Worm (Caenorhabditis elegans) whole organism, L1 larva: Measurements from ENCODE around the gene spp-31.

Experiments
- C04F5.9 ChIP-seq: sonication (generic microtip); optimal IDR thresholded peaks from 2 replicates; lab custom pipeline; 2016; ENCODE audit warnings: missing genetic modification characterization, missing compliant biosample characterization
- C16A3.4 ChIP-seq: fragments of 150-350 bp; optimal IDR thresholded peaks from 2 replicates; lab custom pipeline; 2014; ENCODE audit warnings: missing biosample characterization, missing genetic modification characterization
- C34B4.2 ChIP-seq: sonication (generic microtip); optimal IDR thresholded peaks from 2 replicates; lab custom pipeline; 2017; ENCODE audit warnings: mild to moderate bottlenecking, missing genetic modification characterization, missing compliant biosample characterization
- F16B12.6 ChIP-seq: fragments of 150-350 bp; optimal IDR thresholded peaks from 2 replicates; lab custom pipeline; 2014; ENCODE audit warnings: missing biosample characterization, missing genetic modification characterization
- aha-1 ChIP-seq: fragments of 150-350 bp; optimal IDR thresholded peaks from 2 replicates; lab custom pipeline; 2014; ENCODE audit warnings: missing biosample characterization, missing genetic modification characterization
- ceh-8 ChIP-seq: fragments of 200-800 bp; sonication (Bioruptor generic); optimal IDR thresholded peaks from 2 replicates; lab custom pipeline; 2018; ENCODE audit warnings: mild to moderate bottlenecking, missing genetic modification characterization, moderate library complexity, missing compliant biosample characterization
- ceh-82 ChIP-seq, 3 experiments: fragments of 150-350 bp in 1 of 3; sonication (generic microtip) in 2 of 3; optimal IDR thresholded peaks; 2 replicates each; lab custom pipeline; 2014 to 2017; ENCODE audit warnings: missing biosample characterization in 3 of 3, missing genetic modification characterization in 3 of 3
- ces-1 ChIP-seq: fragments of 150-350 bp; optimal IDR thresholded peaks from 2 replicates; lab custom pipeline; 2014; ENCODE audit warnings: missing biosample characterization, missing genetic modification reagents, missing genetic modification characterization
- dpl-1 ChIP-seq, 3 experiments: fragments of 150-350 bp in 2 of 3; sonication (generic microtip) in 1 of 3; optimal IDR thresholded peaks; 2 replicates each; lab custom pipeline; 2014 to 2017; ENCODE audit warnings: missing biosample characterization in 3 of 3, missing genetic modification characterization in 3 of 3, missing genetic modification reagents in 3 of 3
- dsc-1 ChIP-seq: sonication (generic microtip); optimal IDR thresholded peaks from 2 replicates; lab custom pipeline; 2016; ENCODE audit warnings: mild to moderate bottlenecking, missing genetic modification characterization, missing compliant biosample characterization
- efl-1 ChIP-seq, 4 experiments: fragments of 150-350 bp; optimal IDR thresholded peaks in 3 of 4; peaks in 1 of 4; 1 replicate in 1 of 4; 2 replicates in 3 of 4; lab custom pipeline; 2014; ENCODE audit warnings: missing biosample characterization in 2 of 4, missing genetic modification characterization in 2 of 4, missing genetic modification reagents in 2 of 4
- egl-27 ChIP-seq, 2 experiments: fragments of 150-350 bp in 1 of 2; sonication (generic microtip); optimal IDR thresholded peaks; 3 replicates each; lab custom pipeline; 2017 to 2018; ENCODE audit warnings: missing biosample characterization in 2 of 2, missing genetic modification characterization in 2 of 2, missing genetic modification reagents in 2 of 2
- fkh-4 ChIP-seq: sonication (generic microtip); optimal IDR thresholded peaks from 2 replicates; lab custom pipeline; 2016; ENCODE audit warnings: missing compliant biosample characterization, missing genetic modification characterization, borderline replicate concordance
- fos-1 ChIP-seq: fragments of 150-350 bp; optimal IDR thresholded peaks from 2 replicates; lab custom pipeline; 2014; ENCODE audit warnings: missing biosample characterization, missing genetic modification characterization
- hlh-17 ChIP-seq: fragments of 200-800 bp; sonication (Bioruptor generic); optimal IDR thresholded peaks from 2 replicates; lab custom pipeline; 2018; ENCODE audit warnings: missing genetic modification characterization, mild to moderate bottlenecking, missing compliant biosample characterization, moderate library complexity, borderline replicate concordance
- hpl-2 ChIP-seq: fragments of 150-350 bp; optimal IDR thresholded peaks from 2 replicates; lab custom pipeline; 2014; ENCODE audit warnings: missing biosample characterization, missing genetic modification reagents, missing genetic modification characterization
- lin-13 ChIP-seq: fragments of 150-350 bp; optimal IDR thresholded peaks from 2 replicates; lab custom pipeline; 2014; ENCODE audit warnings: missing biosample characterization, missing genetic modification reagents, missing genetic modification characterization
- lir-3 ChIP-seq: sonication (generic microtip); optimal IDR thresholded peaks from 2 replicates; lab custom pipeline; 2016; ENCODE audit warnings: mild to moderate bottlenecking, missing genetic modification characterization, moderate library complexity, missing compliant biosample characterization; ENCODE audit not compliant: poor library complexity
- lsy-2 ChIP-seq, 2 experiments: fragments of 150-350 bp; optimal IDR thresholded peaks; 2 replicates each; lab custom pipeline; 2014; ENCODE audit warnings: missing biosample characterization in 2 of 2, missing genetic modification characterization in 2 of 2
- mef-2 ChIP-seq: fragments of 150-350 bp; optimal IDR thresholded peaks from 2 replicates; lab custom pipeline; 2014; ENCODE audit warnings: missing biosample characterization, missing genetic modification characterization
- mep-1 ChIP-seq: fragments of 150-350 bp; optimal IDR thresholded peaks from 2 replicates; lab custom pipeline; 2014; ENCODE audit warnings: missing biosample characterization, missing genetic modification characterization
- nhr-12 ChIP-seq: sonication (generic microtip); optimal IDR thresholded peaks from 2 replicates; lab custom pipeline; 2017; ENCODE audit warnings: missing biosample characterization, missing genetic modification characterization
- nhr-237 ChIP-seq: fragments of 150-350 bp; optimal IDR thresholded peaks from 2 replicates; lab custom pipeline; 2014; ENCODE audit warnings: missing biosample characterization, missing genetic modification characterization
- nhr-71 ChIP-seq: sonication (generic microtip); optimal IDR thresholded peaks from 2 replicates; lab custom pipeline; 2016; ENCODE audit warnings: mild to moderate bottlenecking, missing genetic modification characterization, moderate library complexity, missing compliant biosample characterization
- pqm-1 ChIP-seq: sonication (generic microtip); optimal IDR thresholded peaks from 3 replicates; lab custom pipeline; 2017; ENCODE audit warnings: missing biosample characterization, missing genetic modification characterization
- snpc-4 ChIP-seq: fragments of 150-350 bp; optimal IDR thresholded peaks from 2 replicates; lab custom pipeline; 2014; ENCODE audit warnings: missing biosample characterization, missing genetic modification characterization
- swsn-7 ChIP-seq: sonication (generic microtip); optimal IDR thresholded peaks from 2 replicates; lab custom pipeline; 2016; ENCODE audit warnings: missing genetic modification characterization, missing compliant biosample characterization
- tlp-1 ChIP-seq: fragments of 150-350 bp; optimal IDR thresholded peaks from 2 replicates; lab custom pipeline; 2014; ENCODE audit warnings: missing biosample characterization, missing genetic modification characterization
- unc-98 ChIP-seq: fragments of 200-800 bp; sonication (Bioruptor generic); IDR thresholded peaks from 2 replicates; pipeline ENCODE4 v1.3.6; 2022; ENCODE audit warnings: missing genetic modification characterization, missing compliant biosample characterization
- vab-15 ChIP-seq: sonication (generic microtip); optimal IDR thresholded peaks from 2 replicates; lab custom pipeline; 2017; ENCODE audit warnings: missing genotype, mild to moderate bottlenecking, missing genetic modification characterization, missing compliant biosample characterization
- xbp-1 ChIP-seq: sonication (generic microtip); optimal IDR thresholded peaks from 2 replicates; lab custom pipeline; 2016; ENCODE audit warnings: missing genetic modification characterization, missing compliant biosample characterization
- zip-4 ChIP-seq: fragments of 200-800 bp; sonication (Bioruptor generic); optimal IDR thresholded peaks from 2 replicates; lab custom pipeline; 2018; ENCODE audit warnings: mild to moderate bottlenecking, missing genetic modification characterization, moderate library complexity, missing compliant biosample characterization
- ztf-11 ChIP-seq, 2 experiments: sonication (generic microtip); optimal IDR thresholded peaks; 2 replicates each; lab custom pipeline; 2016 to 2017; ENCODE audit warnings: missing genetic modification characterization in 2 of 2, missing biosample characterization in 1 of 2, missing compliant biosample characterization in 1 of 2

spp-31 gene

DNA sequence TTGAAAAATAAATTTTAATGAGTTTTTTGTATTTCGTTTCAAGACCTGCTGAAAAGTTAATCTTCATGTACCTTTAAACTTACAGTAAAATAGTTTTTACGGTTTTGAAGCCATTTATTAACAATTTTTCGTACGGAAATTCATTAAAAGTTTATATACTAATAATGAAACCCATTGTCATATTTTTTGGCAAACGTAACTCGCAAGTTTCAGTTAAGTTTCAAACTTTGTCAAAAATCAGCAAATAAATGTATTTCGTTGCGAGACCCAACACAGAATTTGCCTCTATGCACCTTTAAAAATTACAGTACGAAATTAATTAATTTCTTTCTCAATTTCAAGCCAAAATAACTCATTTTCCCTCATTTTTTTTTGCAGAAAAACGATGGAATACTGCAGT, 14.2 kb downstream of the spp-31 start, which contains the start of gene jtr-1:
Gene jtr-1 (plus strand): TSS at position 327 of the 400 bp plus-strand sequence.
- no peak for TF ChIP-seq lir-3 (tag; lab: Kevin White, UChicago)
- TF ChIP-seq nhr-71 (tag; lab: Kevin White, UChicago) = no peak
- no peak for TF ChIP-seq swsn-7 (tag; lab: Kevin White, UChicago)
- TF ChIP-seq C34B4.2 (tag; lab: Kevin White, UChicago) = no peak
- TF ChIP-seq fkh-4 (tag; lab: Kevin White, UChicago) = no peak
- TF ChIP-seq unc-98 (GFP tag; lab: Robert Waterston, UW) = no peak
- no peak for TF ChIP-seq hlh-17 (GFP tag; lab: Kevin White, UChicago)

DNA sequence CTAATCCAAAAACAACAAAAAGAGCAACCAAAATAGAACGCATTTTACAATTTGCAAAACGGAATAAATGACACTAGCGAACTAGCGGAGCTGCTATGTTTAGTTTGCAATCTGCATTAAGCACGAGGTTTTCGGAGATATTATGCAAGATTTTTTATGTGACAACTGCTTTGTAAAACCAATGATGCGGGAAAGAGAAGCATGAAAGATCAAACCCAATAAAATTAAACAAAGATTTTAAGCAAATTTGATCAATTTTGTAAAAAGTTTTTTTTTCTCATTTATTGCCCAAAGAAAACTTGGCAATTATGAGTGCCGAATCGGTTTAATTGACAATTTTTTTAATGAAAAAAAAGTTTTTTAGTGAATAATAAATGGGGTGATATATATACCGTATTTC, 18.6 kb downstream of the spp-31 start, which contains the start of gene Y77E11A.8:
Gene Y77E11A.8 (minus strand): TSS at position 101 of the 400 bp plus-strand sequence.
- TF ChIP-seq snpc-4 (tag; lab: Kevin White, UChicago) (no peak), ceh-82 (tag; optimal IDR thresholded peaks at IDR 0.05; lab: Kevin White, UChicago) (no peak), C04F5.9 (tag; lab: Kevin White, UChicago) (no peak), nhr-237 (tag; lab: Kevin White, UChicago) (no peak), ztf-11 (tag; optimal IDR thresholded peaks at IDR 0.05; lab: Kevin White, UChicago) (no peak), hpl-2 (GFP tag; lab: Kevin White, UChicago) (no peak), ceh-8 (GFP tag; lab: Kevin White, UChicago) (no peak), ces-1 (GFP tag; lab: Kevin White, UChicago) (no peak), aha-1 (tag; lab: Kevin White, UChicago) (no peak), unc-98 (GFP tag; lab: Robert Waterston, UW) (no peak)

DNA sequence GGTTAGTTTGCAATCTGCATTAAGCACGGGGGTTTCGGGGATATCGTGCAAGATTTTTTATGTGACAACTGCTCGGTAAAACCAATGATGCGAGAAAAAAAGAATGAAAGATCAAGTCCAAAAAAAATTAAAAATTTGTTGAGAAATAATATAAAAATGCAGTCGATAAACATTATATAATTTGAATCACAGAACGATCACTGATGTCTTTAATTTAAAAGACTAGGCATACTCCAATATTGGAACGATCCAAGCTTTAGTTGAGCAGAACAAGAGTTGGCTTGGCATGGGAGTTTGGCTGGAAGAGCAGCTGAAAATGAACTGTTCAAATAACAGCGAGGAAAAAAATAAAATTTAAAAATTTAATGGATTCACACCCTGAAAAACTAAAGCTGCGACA, 20.9 kb downstream of the spp-31 start, which contains the start of gene clec-171:
Gene clec-171 (minus strand): TSS at position 101 of the 400 bp plus-strand sequence.
- TF ChIP-seq zip-4 (GFP tag; lab: Kevin White, UChicago) (no peak), xbp-1 (tag; lab: Kevin White, UChicago) (no peak), snpc-4 (tag; lab: Kevin White, UChicago) (no peak), lir-3 (tag; lab: Kevin White, UChicago) (no peak), egl-27 (tag; optimal IDR thresholded peaks at IDR 0.05; lab: Kevin White, UChicago) (no peak), mep-1 (tag; lab: Kevin White, UChicago) (no peak), fos-1 (tag; lab: Kevin White, UChicago) (no peak)
- TF ChIP-seq, all 84 proteins: peak for 0

DNA sequence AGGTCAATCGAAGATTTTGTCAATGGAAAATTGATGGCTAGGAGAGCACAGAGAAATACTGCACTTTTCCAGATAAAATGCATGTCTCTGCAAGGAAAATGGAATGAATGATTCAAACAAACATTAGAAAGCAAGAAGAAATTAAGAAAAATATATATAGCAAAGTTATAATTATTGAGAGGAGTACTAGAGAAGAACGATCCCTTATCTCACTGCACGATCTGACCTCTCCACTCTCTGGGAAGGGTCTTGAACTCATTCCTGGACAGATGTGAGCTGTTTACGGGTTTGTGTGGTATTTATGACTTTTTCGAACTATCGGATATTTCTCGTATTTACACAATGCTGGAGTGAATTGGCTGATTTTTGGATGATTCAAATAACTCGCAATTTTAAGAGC, 23.9 kb downstream of the spp-31 start, which contains the start of gene Y77E11A.23:
Gene Y77E11A.23 (minus strand): TSS at position 107 of the 400 bp plus-strand sequence.
- TF ChIP-seq lir-3 (tag; lab: Kevin White, UChicago) (no peak), swsn-7 (tag; lab: Kevin White, UChicago) (no peak), mef-2 (tag; lab: Kevin White, UChicago) (no peak), lin-13 (GFP tag; lab: Kevin White, UChicago) (no peak), lsy-2 (tag; optimal IDR thresholded peaks at IDR 0.05; lab: Kevin White, UChicago) (no peak), dpl-1 (GFP tag; optimal IDR thresholded peaks at IDR 0.05; lab: Kevin White, UChicago) (no peak), snpc-4 (tag; lab: Kevin White, UChicago) (no peak), efl-1 (optimal IDR thresholded peaks at IDR 0.05; lab: Kevin White, UChicago) (no peak), efl-1 (GFP tag; optimal IDR thresholded peaks at IDR 0.05 in 1 of 2; lab: Kevin White, UChicago) (no peak), C16A3.4 (tag; lab: Kevin White, UChicago) (no peak), vab-15 (no peak), dsc-1 (tag; lab: Kevin White, UChicago) (no peak), nhr-12 (no peak), tlp-1 (tag; lab: Kevin White, UChicago) (no peak), pqm-1 (no peak), F16B12.6 (tag; lab: Kevin White, UChicago) (no peak)
- TF ChIP-seq, all 84 proteins: peak for 0
